Worm (Caenorhabditis elegans): ENCODE data around the gene ncs-5.

ncs-5 gene

ce11 chrV:18819643-18820042 lies at the start of gene ncs-5:
TSS of gene ncs-5 (plus strand) at chrV:18819766.
- TF ChIP-seq mxl-1 (tag; optimal IDR thresholded peaks at IDR 0.05) (no peak), die-1 (tag; optimal IDR thresholded peaks at IDR 0.05) (no peak), T07F8.4 (tag; optimal IDR thresholded peaks at IDR 0.05) (no peak), nfya-1 (tag; optimal IDR thresholded peaks at IDR 0.05; ENCODE audit: borderline replicate concordance, insufficient read depth) (no peak), gei-17 (GFP tag; optimal IDR thresholded peaks at IDR 0.05) (no peak), nfyb-1 (GFP tag; IDR thresholded peaks at IDR 0.05) (no peak), ztf-3 (GFP tag; optimal IDR thresholded peaks at IDR 0.05) (no peak), cebp-2 (GFP tag; IDR thresholded peaks at IDR 0.05) (no peak), snpc-4 (GFP tag; optimal IDR thresholded peaks at IDR 0.05) (no peak), snpc-4 (tag; optimal IDR thresholded peaks at IDR 0.05) (no peak), hlh-12 (tag; optimal IDR thresholded peaks at IDR 0.05) (no peak)

ce11 chrV:18769902-18770301 lies 49.7 kb upstream of the ncs-5 start:
- no peak for TF ChIP-seq zim-3 (tag; optimal IDR thresholded peaks at IDR 0.05)
- no peak for TF ChIP-seq ztf-28 (GFP tag; IDR thresholded peaks at IDR 0.05)
- no peak for TF ChIP-seq pha-4 (tag; optimal IDR thresholded peaks at IDR 0.05)
- TF ChIP-seq B0019.2 (GFP tag; conservative IDR thresholded peaks at IDR 0.05): no peak
- TF ChIP-seq madf-8 (GFP tag; conservative IDR thresholded peaks at IDR 0.05): no peak
- TF ChIP-seq tbx-9 (tag; optimal IDR thresholded peaks at IDR 0.05; ENCODE audit: borderline replicate concordance): no peak
- TF ChIP-seq attf-3 (GFP tag; conservative IDR thresholded peaks at IDR 0.05): no peak

- TF ChIP-seq hmg-20 (GFP tag; IDR thresholded peaks at IDR 0.05) (no peak), D2030.7 (GFP tag; IDR thresholded peaks at IDR 0.05) (no peak), gei-17 (GFP tag; optimal IDR thresholded peaks at IDR 0.05) (no peak), attf-3 (GFP tag; conservative IDR thresholded peaks at IDR 0.05) (no peak), T26A5.8 (tag; optimal IDR thresholded peaks at IDR 0.05) (no peak), snpc-1.3 (tag; optimal IDR thresholded peaks at IDR 0.05; ENCODE audit: insufficient read depth) (no peak), F39B2.1 (GFP tag; IDR thresholded peaks at IDR 0.05) (no peak), rec-8 (tag; optimal IDR thresholded peaks at IDR 0.05) (no peak), madf-10 (tag; optimal IDR thresholded peaks at IDR 0.05) (no peak), K12H6.12 (tag; optimal IDR thresholded peaks at IDR 0.05) (no peak), Y95B8A.8 (GFP tag; IDR thresholded peaks at IDR 0.05) (no peak), efl-1 (GFP tag; optimal IDR thresholded peaks at IDR 0.05) (no peak)
Observed at ce11 chrV:18770623-18771022, 48.9 kb upstream of the ncs-5 start, which contains the start of gene clec-255. TSS of gene clec-255 (minus strand) at chrV:18770723.

DNA sequence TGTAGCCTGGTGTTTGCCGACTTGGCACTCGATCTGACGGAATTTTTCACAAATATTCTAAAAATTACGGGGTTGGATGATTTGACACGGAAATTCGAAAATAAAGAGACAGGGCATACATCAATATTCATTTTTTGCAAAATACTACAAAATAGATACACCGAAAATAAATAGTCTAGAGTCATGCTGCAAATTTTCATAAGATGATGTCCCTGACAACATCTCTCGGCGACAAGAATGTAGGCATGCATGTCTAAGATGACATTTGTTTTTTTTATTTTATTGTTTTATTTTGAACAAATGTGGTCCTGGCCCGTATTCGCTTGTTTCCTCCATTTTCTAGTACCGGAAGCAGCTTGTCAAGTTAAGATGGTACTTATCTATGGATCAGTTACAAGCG lies 48.2 kb upstream of the ncs-5 start, which contains the start of gene clec-256:
Gene clec-256 (plus strand): TSS at position 301 of the 400 bp plus-strand sequence.
- TF ChIP-seq F57C9.4 (tag; optimal IDR thresholded peaks at IDR 0.05) (no peak), lin-40 (tag; optimal IDR thresholded peaks at IDR 0.05) (no peak), zim-3 (tag; optimal IDR thresholded peaks at IDR 0.05) (no peak)

ce11 chrV:18771804-18772386 lies 47.7 kb upstream of the ncs-5 start:
- no peak for TF ChIP-seq ztf-6 (GFP tag; IDR thresholded peaks at IDR 0.05)
- no peak for TF ChIP-seq ceh-100 (GFP tag; IDR thresholded peaks at IDR 0.05)
- no peak for TF ChIP-seq F23B12.7 (tag; optimal IDR thresholded peaks at IDR 0.05; ENCODE audit: insufficient read depth)
- TF ChIP-seq let-607 (tag; optimal IDR thresholded peaks at IDR 0.05): no peak
- TF ChIP-seq ZK185.1 (tag; optimal IDR thresholded peaks at IDR 0.05; ENCODE audit: poor library complexity, severe bottlenecking): no peak
- no peak for TF ChIP-seq snpc-1.3 (tag; optimal IDR thresholded peaks at IDR 0.05; ENCODE audit: insufficient read depth)
- no peak for TF ChIP-seq Y95B8A.8 (GFP tag; IDR thresholded peaks at IDR 0.05)
- TF ChIP-seq die-1 (tag; optimal IDR thresholded peaks at IDR 0.05): no peak
- TF ChIP-seq B0035.1 (tag; optimal IDR thresholded peaks at IDR 0.05): no peak
- no peak for TF ChIP-seq nhr-120 (GFP tag; IDR thresholded peaks at IDR 0.05)
- no peak for TF ChIP-seq lsl-1 (GFP tag; optimal IDR thresholded peaks at IDR 0.05)

All from whole organism, young adult.